Fruit fly (Drosophila melanogaster): ENCODE data around the gene CG5466.

- no peak for TF ChIP-seq cic (GFP tag; optimal IDR thresholded peaks at IDR 0.05)
- TF ChIP-seq ovo (GFP tag; optimal IDR thresholded peaks at IDR 0.05) = no peak
- no peak for TF ChIP-seq CG11617 (GFP tag; optimal IDR thresholded peaks at IDR 0.05)
- no peak for TF ChIP-seq cnc (optimal IDR thresholded peaks at IDR 0.05)
- no peak for TF ChIP-seq CG1620 (GFP tag; optimal IDR thresholded peaks at IDR 0.05)
- no peak for TF ChIP-seq toe (GFP tag; optimal IDR thresholded peaks at IDR 0.05)
- TF ChIP-seq CG7045 (GFP tag; optimal IDR thresholded peaks at IDR 0.05) = no peak
- TF ChIP-seq Mnt (GFP tag; optimal IDR thresholded peaks at IDR 0.05) = no peak
- TF ChIP-seq CG33017 (tag; optimal IDR thresholded peaks at IDR 0.05) = no peak
These were observed 21.8 kb upstream of the CG5466 start for dm6 chr3R:20595901-20596300.
